Worm (Caenorhabditis elegans) whole organism, midembryonic: ENCODE data around the gene K08D8.3.

Experiments used
- flt-1 ChIP-seq: fragments of 200-800 bp; sonication (Bioruptor generic); IDR thresholded peaks from 2 replicates; pipeline ENCODE4 v1.3.6; 2022; ENCODE audit warnings: missing genetic modification characterization, missing compliant biosample characterization
- ref-1 ChIP-seq: fragments of 200-800 bp; sonication (Bioruptor generic); conservative IDR thresholded peaks from 2 replicates; pipeline ENCODE4 v1.3.6; 2022; ENCODE audit warnings: missing genetic modification reagents, missing genetic modification characterization, missing compliant biosample characterization

- TF ChIP-seq ref-1 (GFP tag; lab: Robert Waterston, UW) = no peak
- TF ChIP-seq flt-1 (GFP tag; lab: Robert Waterston, UW) = no peak
Measured at ce11 chrIV:12899392-12899791, 7.1 kb downstream of the K08D8.3 start, which contains the start of gene K08D8.9.
